Worm (Caenorhabditis elegans): ENCODE results near the gene dmd-4.
A peak's percentile ranks its signal among the peaks of the same experiment; 100 is the strongest.

dmd-4 gene

ce11 chrX:14819495-14819894 is 42.2 kb downstream of the dmd-4 start:
- TF ChIP-seq ztf-29 (GFP tag; IDR thresholded peaks at IDR 0.05) = no peak
- TF ChIP-seq ref-1 (GFP tag; conservative IDR thresholded peaks at IDR 0.05) = no peak
- no peak for TF ChIP-seq klf-2 (GFP tag; conservative IDR thresholded peaks at IDR 0.05)
- no peak for TF ChIP-seq cog-1 (tag; optimal IDR thresholded peaks at IDR 0.05)
- TF ChIP-seq flt-1 (GFP tag; IDR thresholded peaks at IDR 0.05) = no peak
- TF ChIP-seq T22C8.4 (GFP tag; IDR thresholded peaks at IDR 0.05) = no peak
- TF ChIP-seq tab-1 (GFP tag; IDR thresholded peaks at IDR 0.05) = no peak
- no peak for TF ChIP-seq med-1 (GFP tag; optimal IDR thresholded peaks at IDR 0.05; ENCODE audit: insufficient read depth)
- no peak for TF ChIP-seq ztf-23 (GFP tag; IDR thresholded peaks at IDR 0.05)

- TF ChIP-seq tab-1 (GFP tag; IDR thresholded peaks at IDR 0.05) (0 out of 2 replicates have a peak, but pooled peaks have one; percentile 64), ztf-23 (GFP tag; IDR thresholded peaks at IDR 0.05) (peak; percentile 60; the same call in 1 of the 2 replicates), cog-1 (tag; optimal IDR thresholded peaks at IDR 0.05) (peak; percentile 93), med-1 (GFP tag; optimal IDR thresholded peaks at IDR 0.05; ENCODE audit: insufficient read depth) (no peak), flt-1 (GFP tag; IDR thresholded peaks at IDR 0.05) (peak; percentile 82; the same call in 1 of the 2 replicates), T22C8.4 (GFP tag; IDR thresholded peaks at IDR 0.05) (peak; percentile 27), ref-1 (GFP tag; conservative IDR thresholded peaks at IDR 0.05) (no peak), ztf-29 (GFP tag; IDR thresholded peaks at IDR 0.05) (no peak), klf-2 (GFP tag; conservative IDR thresholded peaks at IDR 0.05) (no peak)
Measured at ce11 chrX:14818464-14819259, 43.0 kb downstream of the dmd-4 start, which contains the start of gene epn-1. TSS of gene epn-1 (minus strand) at chrX:14818514.

DNA sequence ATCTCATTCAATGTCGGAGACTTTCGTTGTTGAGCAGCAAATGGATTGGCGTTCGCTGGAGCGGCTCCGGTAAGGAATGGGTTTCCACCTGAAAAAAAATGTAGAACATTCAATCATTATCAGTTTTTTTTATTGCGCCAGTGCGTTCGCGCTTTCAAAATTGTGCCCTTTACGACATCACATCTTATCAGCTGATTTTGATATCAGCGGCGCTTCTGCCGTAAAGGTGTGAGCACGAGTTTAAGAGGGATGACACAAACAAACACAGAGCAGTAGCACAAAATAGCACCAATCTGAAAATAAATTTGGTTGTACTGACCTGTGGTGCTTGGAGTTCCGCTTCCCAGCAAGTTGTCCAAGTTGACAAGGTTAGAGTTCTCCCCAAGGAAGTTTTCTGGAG is 44.9 kb downstream of the dmd-4 start:
- TF ChIP-seq ref-1 (GFP tag; conservative IDR thresholded peaks at IDR 0.05) (no peak), T22C8.4 (GFP tag; IDR thresholded peaks at IDR 0.05) (no peak), cog-1 (tag; optimal IDR thresholded peaks at IDR 0.05) (no peak), med-1 (GFP tag; optimal IDR thresholded peaks at IDR 0.05; ENCODE audit: insufficient read depth) (no peak), ztf-29 (GFP tag; IDR thresholded peaks at IDR 0.05) (no peak), ztf-23 (GFP tag; IDR thresholded peaks at IDR 0.05) (no peak), tab-1 (GFP tag; IDR thresholded peaks at IDR 0.05) (no peak), klf-2 (GFP tag; conservative IDR thresholded peaks at IDR 0.05) (no peak), flt-1 (GFP tag; IDR thresholded peaks at IDR 0.05) (no peak)

ce11 chrX:14815412-14815811 is 46.2 kb downstream of the dmd-4 start:
- TF ChIP-seq ztf-29 (GFP tag; IDR thresholded peaks at IDR 0.05) (no peak), T22C8.4 (GFP tag; IDR thresholded peaks at IDR 0.05) (no peak), ref-1 (GFP tag; conservative IDR thresholded peaks at IDR 0.05) (no peak), flt-1 (GFP tag; IDR thresholded peaks at IDR 0.05) (no peak), ztf-23 (GFP tag; IDR thresholded peaks at IDR 0.05) (no peak), med-1 (GFP tag; optimal IDR thresholded peaks at IDR 0.05; ENCODE audit: insufficient read depth) (no peak), cog-1 (tag; optimal IDR thresholded peaks at IDR 0.05) (no peak), klf-2 (GFP tag; conservative IDR thresholded peaks at IDR 0.05) (no peak), tab-1 (GFP tag; IDR thresholded peaks at IDR 0.05) (no peak)

DNA sequence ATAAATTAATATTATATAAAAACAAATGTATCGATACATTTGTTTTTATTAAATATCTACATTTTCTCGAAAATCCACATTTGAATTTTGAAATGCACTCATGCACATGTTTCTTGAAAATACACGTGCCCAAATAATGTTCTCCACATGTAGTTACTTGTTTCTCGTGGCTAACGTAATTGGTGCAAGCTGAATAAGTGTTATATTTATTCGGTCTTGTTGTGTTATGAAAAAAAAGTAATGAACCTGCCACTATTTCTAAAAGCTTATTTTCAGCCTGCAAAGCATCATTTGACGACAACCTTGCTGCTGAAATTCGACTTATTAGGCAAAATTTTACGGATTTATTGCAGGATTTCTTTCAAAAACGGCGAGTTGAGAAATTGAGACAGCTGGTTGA is 48.3 kb downstream of the dmd-4 start:
- TF ChIP-seq ztf-23 (GFP tag; IDR thresholded peaks at IDR 0.05) (0 out of 2 replicates have a peak, but pooled peaks have one; percentile 51), cog-1 (tag; optimal IDR thresholded peaks at IDR 0.05) (peak; percentile 65), flt-1 (GFP tag; IDR thresholded peaks at IDR 0.05) (no peak), ztf-29 (GFP tag; IDR thresholded peaks at IDR 0.05) (no peak)

- TF ChIP-seq ztf-23 (GFP tag; IDR thresholded peaks at IDR 0.05) (no peak), flt-1 (GFP tag; IDR thresholded peaks at IDR 0.05) (no peak), ztf-29 (GFP tag; IDR thresholded peaks at IDR 0.05) (no peak), cog-1 (tag; optimal IDR thresholded peaks at IDR 0.05) (no peak), klf-2 (GFP tag; conservative IDR thresholded peaks at IDR 0.05) (no peak), tab-1 (GFP tag; IDR thresholded peaks at IDR 0.05) (no peak), T22C8.4 (GFP tag; IDR thresholded peaks at IDR 0.05) (no peak)
Measured at ce11 chrX:14812061-14812460, 49.6 kb downstream of the dmd-4 start, which contains the start of gene T04C10.3. TSS of gene T04C10.3 (plus strand) at chrX:14812361.

DNA sequence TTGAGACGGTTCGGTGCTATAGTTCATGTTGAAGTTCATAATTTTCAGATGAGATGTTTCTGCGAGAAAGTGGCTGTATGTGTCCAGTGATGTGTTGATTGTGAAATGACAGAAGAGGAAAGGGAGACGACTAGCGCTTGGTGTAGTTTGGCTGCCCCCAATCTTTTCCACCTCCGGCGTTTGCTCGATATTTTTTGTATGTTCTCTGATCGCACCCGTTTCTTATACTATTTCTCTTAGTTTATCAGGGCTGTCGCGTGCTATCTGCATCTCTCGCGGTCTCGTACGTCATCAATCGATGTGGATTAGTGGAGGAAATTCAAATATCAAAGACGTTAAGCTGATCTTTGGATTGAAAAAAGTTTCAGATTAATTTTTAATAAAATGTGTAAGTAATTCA is 50.9 kb downstream of the dmd-4 start, which contains the start of gene atf-4:
atf-4 (minus strand) TSS at position 93 of the 400 bp plus-strand sequence.
- TF ChIP-seq ztf-29 (GFP tag; IDR thresholded peaks at IDR 0.05) (no peak), ref-1 (GFP tag; conservative IDR thresholded peaks at IDR 0.05) (no peak), flt-1 (GFP tag; IDR thresholded peaks at IDR 0.05) (no peak), klf-2 (GFP tag; conservative IDR thresholded peaks at IDR 0.05) (no peak), ztf-23 (GFP tag; IDR thresholded peaks at IDR 0.05) (no peak), med-1 (GFP tag; optimal IDR thresholded peaks at IDR 0.05; ENCODE audit: insufficient read depth) (no peak), tab-1 (GFP tag; IDR thresholded peaks at IDR 0.05) (no peak), T22C8.4 (GFP tag; IDR thresholded peaks at IDR 0.05) (0 out of 2 replicates have a peak, but pooled peaks have one; percentile 46), cog-1 (tag; optimal IDR thresholded peaks at IDR 0.05) (no peak)

DNA sequence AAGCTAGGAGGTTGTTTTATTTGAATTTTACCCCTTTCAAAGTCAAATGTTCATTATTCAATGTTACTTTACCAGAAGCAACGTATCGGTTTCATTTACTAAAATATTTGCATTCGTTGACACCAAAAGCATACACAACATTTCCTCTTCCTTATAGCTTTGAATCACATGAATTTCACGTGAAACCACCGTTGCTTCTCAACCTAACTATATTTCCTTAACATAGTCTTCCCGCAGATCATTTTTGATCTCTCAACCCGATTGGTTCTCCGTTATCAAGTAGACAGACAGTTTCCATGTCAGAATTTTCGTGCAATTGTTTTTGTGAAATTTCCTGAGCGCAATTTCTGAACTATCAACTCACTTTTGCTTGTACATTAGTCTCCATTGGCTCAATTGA is 51.7 kb downstream of the dmd-4 start:
- no peak for TF ChIP-seq ztf-29 (GFP tag; IDR thresholded peaks at IDR 0.05)
- TF ChIP-seq cog-1 (tag; optimal IDR thresholded peaks at IDR 0.05) = no peak
- no peak for TF ChIP-seq ref-1 (GFP tag; conservative IDR thresholded peaks at IDR 0.05)
- TF ChIP-seq med-1 (GFP tag; optimal IDR thresholded peaks at IDR 0.05; ENCODE audit: insufficient read depth) = no peak
- no peak for TF ChIP-seq ztf-23 (GFP tag; IDR thresholded peaks at IDR 0.05)
- TF ChIP-seq tab-1 (GFP tag; IDR thresholded peaks at IDR 0.05) = no peak
- TF ChIP-seq klf-2 (GFP tag; conservative IDR thresholded peaks at IDR 0.05) = no peak
- TF ChIP-seq T22C8.4 (GFP tag; IDR thresholded peaks at IDR 0.05) = no peak
- TF ChIP-seq flt-1 (GFP tag; IDR thresholded peaks at IDR 0.05) = no peak

DNA sequence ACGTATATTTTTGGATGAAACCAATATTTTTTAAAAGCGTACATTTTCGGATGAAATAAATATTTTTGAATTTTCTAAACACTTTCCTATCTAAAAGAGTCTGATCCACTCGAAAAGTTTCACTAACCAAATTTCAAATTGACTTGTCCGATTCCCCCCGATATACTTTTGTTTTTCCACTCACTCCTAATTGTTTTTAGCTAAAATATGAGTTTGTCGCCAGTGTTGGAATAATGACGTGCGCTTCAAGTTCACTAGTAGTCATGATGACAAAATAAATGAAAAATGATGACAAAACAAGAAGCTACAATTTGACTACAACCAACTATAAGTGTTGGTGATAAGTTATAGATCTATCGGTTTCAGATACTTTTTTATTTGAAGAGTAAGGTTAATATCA is 52.9 kb downstream of the dmd-4 start:
- TF ChIP-seq tab-1 (GFP tag; IDR thresholded peaks at IDR 0.05) (no peak), ztf-23 (GFP tag; IDR thresholded peaks at IDR 0.05) (no peak)
